Worm (Caenorhabditis elegans): ENCODE measurements around the gene T28D9.4.
A peak's percentile ranks its signal among the peaks of the same experiment; 100 is the strongest.

The T28D9.4 gene

ce11 chrII:6489711-6490184, 13.0 kb downstream of the T28D9.4 start, which contains the start of the genes snr-3 and rsp-5:
TSS of gene snr-3 (minus strand) at chrII:6489761.
TSS of gene rsp-5 (plus strand) at chrII:6490165.
- TF ChIP-seq ceh-9 (tag; optimal IDR thresholded peaks at IDR 0.05) (no peak), nhr-11 (tag; optimal IDR thresholded peaks at IDR 0.05) (no peak), pqm-1 (tag; optimal IDR thresholded peaks at IDR 0.05) (peak; percentile 34), R02D3.7 (tag; optimal IDR thresholded peaks at IDR 0.05) (peak; percentile 51), nhr-23 (tag; optimal IDR thresholded peaks at IDR 0.05) (peak; percentile 80), lsy-12 (tag; optimal IDR thresholded peaks at IDR 0.05) (peak; percentile 9), sea-2 (GFP tag; optimal IDR thresholded peaks at IDR 0.05) (no peak), lin-39 (tag; optimal IDR thresholded peaks at IDR 0.05) (peak; percentile 61), ZK546.5 (tag; optimal IDR thresholded peaks at IDR 0.05) (no peak), egl-5 (tag; optimal IDR thresholded peaks at IDR 0.05) (peak; percentile 92), pha-4 (tag; optimal IDR thresholded peaks at IDR 0.05) (peak; percentile 81), elt-2 (tag; optimal IDR thresholded peaks at IDR 0.05) (peak; percentile 47), nhr-25 (tag; optimal IDR thresholded peaks at IDR 0.05) (peak; percentile 85), nhr-67 (tag; optimal IDR thresholded peaks at IDR 0.05) (no peak), lin-15B (tag; optimal IDR thresholded peaks at IDR 0.05) (peak; percentile 78), snpc-4 (tag; optimal IDR thresholded peaks at IDR 0.05) (peak; percentile 63), mml-1 (tag; optimal IDR thresholded peaks at IDR 0.05) (no peak), nfya-1 (tag; optimal IDR thresholded peaks at IDR 0.05; ENCODE audit: insufficient read depth) (peak; percentile 95), unc-62 (GFP tag; optimal IDR thresholded peaks at IDR 0.05) (no peak), nhr-43 (tag; optimal IDR thresholded peaks at IDR 0.05; ENCODE audit: poor library complexity, severe bottlenecking) (peak; percentile 39), ceh-28 (tag; optimal IDR thresholded peaks at IDR 0.05) (peak; percentile 22), zag-1 (tag; optimal IDR thresholded peaks at IDR 0.05) (no peak), jun-1 (tag; optimal IDR thresholded peaks at IDR 0.05) (no peak), elt-3 (tag; optimal IDR thresholded peaks at IDR 0.05) (no peak), tbx-2 (tag; optimal IDR thresholded peaks at IDR 0.05) (no peak), nhr-77 (tag; optimal IDR thresholded peaks at IDR 0.05) (no peak)

- no peak for TF ChIP-seq snpc-4 (tag; optimal IDR thresholded peaks at IDR 0.05)
- TF ChIP-seq fkh-10 (GFP tag; optimal IDR thresholded peaks at IDR 0.05), result no peak
- no peak for TF ChIP-seq lin-39 (tag; optimal IDR thresholded peaks at IDR 0.05)
- no peak for TF ChIP-seq jun-1 (tag; optimal IDR thresholded peaks at IDR 0.05)
- no peak for TF ChIP-seq nhr-237 (tag; optimal IDR thresholded peaks at IDR 0.05)
- TF ChIP-seq daf-12 (tag; optimal IDR thresholded peaks at IDR 0.05), result no peak
- no peak for TF ChIP-seq lin-15B (tag; optimal IDR thresholded peaks at IDR 0.05)
- no peak for TF ChIP-seq skn-1 (tag; optimal IDR thresholded peaks at IDR 0.05)
- TF ChIP-seq nhr-77 (tag; optimal IDR thresholded peaks at IDR 0.05), result no peak
Observed at ce11 chrII:6491187-6491586, 14.4 kb downstream of the T28D9.4 start.

ce11 chrII:6491817-6492452, 15.2 kb downstream of the T28D9.4 start, which contains the start of the genes T28D9.11 and T28D9.1:
TSS of gene T28D9.11 (minus strand) at chrII:6491993.
TSS of gene T28D9.1 (plus strand) at chrII:6492402.
- TF ChIP-seq R02D3.7 (tag; optimal IDR thresholded peaks at IDR 0.05) (no peak), eor-1 (tag; optimal IDR thresholded peaks at IDR 0.05) (no peak), ztf-4 (tag; optimal IDR thresholded peaks at IDR 0.05) (peak; percentile 17), sea-2 (GFP tag; optimal IDR thresholded peaks at IDR 0.05) (peak; percentile 15), mdl-1 (tag; optimal IDR thresholded peaks at IDR 0.05) (no peak), zag-1 (tag; optimal IDR thresholded peaks at IDR 0.05) (no peak), ceh-28 (tag; optimal IDR thresholded peaks at IDR 0.05) (no peak), lin-39 (tag; optimal IDR thresholded peaks at IDR 0.05) (peak; percentile 75), nhr-11 (tag; optimal IDR thresholded peaks at IDR 0.05) (no peak), nhr-43 (tag; optimal IDR thresholded peaks at IDR 0.05; ENCODE audit: poor library complexity, severe bottlenecking) (no peak), ceh-16 (tag; optimal IDR thresholded peaks at IDR 0.05) (no peak), pqm-1 (tag; optimal IDR thresholded peaks at IDR 0.05) (no peak), fkh-2 (tag; optimal IDR thresholded peaks at IDR 0.05) (no peak), pha-4 (tag; optimal IDR thresholded peaks at IDR 0.05) (peak; percentile 19), ztf-11 (tag; optimal IDR thresholded peaks at IDR 0.05) (no peak), aly-2 (tag; optimal IDR thresholded peaks at IDR 0.05) (no peak), ceh-82 (tag; optimal IDR thresholded peaks at IDR 0.05) (no peak), nhr-23 (tag; optimal IDR thresholded peaks at IDR 0.05) (no peak), unc-39 (tag; optimal IDR thresholded peaks at IDR 0.05) (no peak), fos-1 (tag; optimal IDR thresholded peaks at IDR 0.05) (no peak), lin-15B (tag; optimal IDR thresholded peaks at IDR 0.05) (peak; percentile 80), tbx-2 (tag; optimal IDR thresholded peaks at IDR 0.05) (no peak), snpc-4 (tag; optimal IDR thresholded peaks at IDR 0.05) (peak; percentile 97), nhr-12 (tag; optimal IDR thresholded peaks at IDR 0.05) (no peak), nhr-76 (tag; optimal IDR thresholded peaks at IDR 0.05) (no peak), nhr-25 (tag; optimal IDR thresholded peaks at IDR 0.05) (no peak), fkh-10 (GFP tag; optimal IDR thresholded peaks at IDR 0.05) (peak; percentile 54), unc-62 (GFP tag; optimal IDR thresholded peaks at IDR 0.05) (no peak), ceh-9 (tag; optimal IDR thresholded peaks at IDR 0.05) (no peak), nfya-1 (tag; optimal IDR thresholded peaks at IDR 0.05; ENCODE audit: insufficient read depth) (peak; percentile 86), skn-1 (tag; optimal IDR thresholded peaks at IDR 0.05) (no peak), egl-27 (tag; optimal IDR thresholded peaks at IDR 0.05) (no peak), lsy-12 (tag; optimal IDR thresholded peaks at IDR 0.05) (peak; percentile 47), elt-2 (tag; optimal IDR thresholded peaks at IDR 0.05) (no peak), mml-1 (tag; optimal IDR thresholded peaks at IDR 0.05) (no peak), nhr-28 (tag; optimal IDR thresholded peaks at IDR 0.05) (no peak), hmg-11 (tag; optimal IDR thresholded peaks at IDR 0.05) (peak; percentile 76)
